Worm (Caenorhabditis elegans): Measurements from ENCODE around the gene phyh-1.

The phyh-1 gene

DNA sequence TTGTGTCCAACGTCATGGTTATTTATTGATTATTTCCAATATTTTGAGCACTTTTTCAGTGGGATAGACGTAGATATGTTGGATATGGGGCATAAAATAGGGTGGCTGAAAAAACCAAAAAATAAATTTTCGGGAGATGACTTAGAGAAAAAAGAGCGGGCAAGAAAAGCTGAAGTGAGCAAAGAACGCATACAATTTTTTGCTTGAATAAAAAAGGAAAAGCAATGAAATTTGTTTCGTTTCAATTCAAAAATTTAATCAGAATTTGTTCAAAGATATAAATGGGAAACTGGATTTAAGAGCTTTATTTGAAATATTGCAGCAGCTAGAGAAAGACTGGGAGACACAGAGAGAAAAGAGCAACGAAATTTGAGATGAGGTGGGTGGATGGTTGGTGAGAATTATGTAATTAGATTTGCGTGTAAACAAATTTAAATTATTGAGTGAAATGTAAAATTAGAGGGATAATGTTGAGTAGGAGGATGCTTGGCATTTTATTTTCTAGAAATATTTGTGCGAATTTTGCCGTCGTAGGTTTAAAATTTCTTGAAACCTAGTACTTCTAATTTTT is 32.5 kb upstream of the phyh-1 start, which contains the start of the genes T28F3.11 and slc-17.4:
Gene T28F3.11 (minus strand): TSS at position 51 of the 571 bp plus-strand sequence.
Gene slc-17.4 (minus strand): TSS at position 105 of the 571 bp plus-strand sequence.
- no peak for TF ChIP-seq tbx-37 (GFP tag; conservative IDR thresholded peaks at IDR 0.05)
- no peak for TF ChIP-seq hmbx-1 (tag; optimal IDR thresholded peaks at IDR 0.05)
- no peak for TF ChIP-seq sea-1 (GFP tag; conservative IDR thresholded peaks at IDR 0.05)
- no peak for TF ChIP-seq tbx-11 (GFP tag; IDR thresholded peaks at IDR 0.05)
- TF ChIP-seq ceh-13 (GFP tag; optimal IDR thresholded peaks at IDR 0.05) = no peak
- no peak for TF ChIP-seq hmg-4 (GFP tag; optimal IDR thresholded peaks at IDR 0.05)
- no peak for TF ChIP-seq F13C5.2 (tag; optimal IDR thresholded peaks at IDR 0.05)
- no peak for TF ChIP-seq scrt-1 (GFP tag; IDR thresholded peaks at IDR 0.05)
- TF ChIP-seq B0310.2 (tag; optimal IDR thresholded peaks at IDR 0.05) = no peak
- TF ChIP-seq aly-1 (tag; optimal IDR thresholded peaks at IDR 0.05) = no peak
- no peak for TF ChIP-seq flt-1 (GFP tag; IDR thresholded peaks at IDR 0.05)
- TF ChIP-seq tra-4 (tag; optimal IDR thresholded peaks at IDR 0.05) = no peak
- TF ChIP-seq ets-7 (tag; optimal IDR thresholded peaks at IDR 0.05) = no peak
- TF ChIP-seq pes-1 (GFP tag; IDR thresholded peaks at IDR 0.05) = no peak
- no peak for TF ChIP-seq hnd-1 (tag; optimal IDR thresholded peaks at IDR 0.05)
- TF ChIP-seq ceh-36 (tag; optimal IDR thresholded peaks at IDR 0.05) = no peak
- TF ChIP-seq ama-1 (optimal IDR thresholded peaks at IDR 0.05) = no peak

DNA sequence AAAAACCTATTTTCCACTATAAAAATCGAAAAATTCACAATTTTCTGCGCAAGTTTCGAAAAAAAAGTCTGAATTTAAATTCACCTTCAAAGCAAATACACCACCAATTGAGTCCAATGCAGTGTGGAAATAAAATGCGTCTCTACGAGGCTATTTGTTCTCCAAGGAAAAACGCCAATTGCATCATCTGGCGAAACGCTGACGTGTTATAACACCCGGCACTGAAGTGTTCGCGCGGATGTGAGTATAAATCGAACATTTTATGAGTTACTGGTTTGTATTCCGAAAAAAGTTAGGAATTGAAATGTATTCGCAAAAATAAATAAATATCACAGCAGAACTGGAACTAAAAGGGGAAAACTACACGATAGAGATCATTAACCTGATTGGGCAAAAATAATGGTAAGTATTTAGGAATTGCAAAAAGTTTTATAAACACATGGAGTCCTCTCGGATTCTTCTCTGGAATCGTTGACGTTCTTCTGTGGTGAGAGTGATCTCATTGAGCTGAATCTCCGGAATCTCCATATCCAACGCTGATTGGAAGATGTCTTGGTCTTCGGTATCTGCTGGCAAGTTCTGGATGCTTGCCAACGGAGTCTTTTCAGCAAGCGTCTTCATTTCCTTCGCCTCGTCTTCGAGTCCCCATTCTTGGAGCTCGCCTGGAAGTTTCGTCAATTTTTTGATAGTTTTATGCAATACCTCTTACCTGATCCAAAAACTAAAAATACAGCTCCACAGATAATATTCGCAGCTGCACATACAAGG is 28.9 kb upstream of the phyh-1 start, which contains the start of gene zipt-7.1:
Gene zipt-7.1 (minus strand): TSS at position 232 of the 768 bp plus-strand sequence.
- no peak for TF ChIP-seq ceh-36 (tag; optimal IDR thresholded peaks at IDR 0.05)

DNA sequence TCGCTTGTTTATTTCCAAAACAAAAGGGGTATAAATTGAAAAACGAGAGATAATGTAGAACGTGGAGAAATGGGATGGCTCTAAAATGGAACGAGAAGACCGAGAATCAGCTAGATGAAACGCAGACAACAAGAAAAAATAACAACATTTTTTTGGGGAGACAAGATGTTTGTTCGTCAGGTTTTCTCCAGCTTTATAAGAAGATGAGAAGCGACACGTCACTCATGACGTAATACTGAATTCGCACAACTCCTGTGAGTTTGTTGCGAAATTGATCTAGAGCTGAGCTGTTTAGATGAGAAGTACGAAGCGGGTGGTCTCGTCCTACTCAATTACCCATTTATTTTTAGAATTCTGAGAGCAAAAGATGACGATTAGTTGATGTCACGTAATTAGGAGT is 26.1 kb upstream of the phyh-1 start:
- TF ChIP-seq pes-1 (GFP tag; IDR thresholded peaks at IDR 0.05) = no peak
- no peak for TF ChIP-seq flt-1 (GFP tag; IDR thresholded peaks at IDR 0.05)
- TF ChIP-seq hmg-4 (GFP tag; optimal IDR thresholded peaks at IDR 0.05) = no peak
- TF ChIP-seq hmbx-1 (tag; optimal IDR thresholded peaks at IDR 0.05) = no peak
- no peak for TF ChIP-seq ets-7 (tag; optimal IDR thresholded peaks at IDR 0.05)
- no peak for TF ChIP-seq tbx-37 (GFP tag; conservative IDR thresholded peaks at IDR 0.05)
- no peak for TF ChIP-seq ama-1 (optimal IDR thresholded peaks at IDR 0.05)
- TF ChIP-seq ceh-13 (GFP tag; optimal IDR thresholded peaks at IDR 0.05) = no peak
- no peak for TF ChIP-seq aly-1 (tag; optimal IDR thresholded peaks at IDR 0.05)
- TF ChIP-seq ceh-36 (tag; optimal IDR thresholded peaks at IDR 0.05) = no peak
- TF ChIP-seq tra-4 (tag; optimal IDR thresholded peaks at IDR 0.05) = no peak
- no peak for TF ChIP-seq F13C5.2 (tag; optimal IDR thresholded peaks at IDR 0.05)
- no peak for TF ChIP-seq scrt-1 (GFP tag; IDR thresholded peaks at IDR 0.05)
- TF ChIP-seq hnd-1 (tag; optimal IDR thresholded peaks at IDR 0.05) = no peak
- TF ChIP-seq sea-1 (GFP tag; conservative IDR thresholded peaks at IDR 0.05) = no peak
- no peak for TF ChIP-seq tbx-11 (GFP tag; IDR thresholded peaks at IDR 0.05)
- no peak for TF ChIP-seq B0310.2 (tag; optimal IDR thresholded peaks at IDR 0.05)

DNA sequence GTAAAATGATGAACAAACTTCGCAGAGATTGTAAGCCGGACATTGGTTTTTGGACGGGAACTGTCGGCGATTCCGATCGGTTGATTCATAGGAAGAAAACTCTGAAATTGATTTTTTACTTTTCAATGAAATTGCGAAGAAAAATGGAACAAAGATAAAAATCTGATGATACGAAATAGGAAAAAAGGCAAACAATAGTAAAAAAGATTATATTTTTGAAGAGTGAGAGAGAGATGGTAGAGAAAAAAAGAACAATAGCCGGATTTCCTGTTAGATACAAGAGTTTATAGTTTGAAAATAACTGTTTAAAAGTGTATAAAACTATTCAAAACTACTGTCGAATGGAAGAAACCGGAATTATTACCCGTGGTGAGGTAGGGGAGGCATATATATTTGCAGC is 24.9 kb upstream of the phyh-1 start, which contains the start of gene nra-1:
Gene nra-1 (minus strand): TSS at position 101 of the 400 bp plus-strand sequence.
- no peak for TF ChIP-seq hnd-1 (tag; optimal IDR thresholded peaks at IDR 0.05)
- TF ChIP-seq ets-7 (tag; optimal IDR thresholded peaks at IDR 0.05) = no peak
- TF ChIP-seq ceh-13 (GFP tag; optimal IDR thresholded peaks at IDR 0.05) = no peak
- no peak for TF ChIP-seq scrt-1 (GFP tag; IDR thresholded peaks at IDR 0.05)
- no peak for TF ChIP-seq ceh-36 (tag; optimal IDR thresholded peaks at IDR 0.05)
- TF ChIP-seq tbx-37 (GFP tag; conservative IDR thresholded peaks at IDR 0.05) = no peak
- no peak for TF ChIP-seq flt-1 (GFP tag; IDR thresholded peaks at IDR 0.05)
- TF ChIP-seq pes-1 (GFP tag; IDR thresholded peaks at IDR 0.05) = no peak
- no peak for TF ChIP-seq B0310.2 (tag; optimal IDR thresholded peaks at IDR 0.05)
- TF ChIP-seq hmbx-1 (tag; optimal IDR thresholded peaks at IDR 0.05) = no peak
- TF ChIP-seq ama-1 (optimal IDR thresholded peaks at IDR 0.05) = no peak

DNA sequence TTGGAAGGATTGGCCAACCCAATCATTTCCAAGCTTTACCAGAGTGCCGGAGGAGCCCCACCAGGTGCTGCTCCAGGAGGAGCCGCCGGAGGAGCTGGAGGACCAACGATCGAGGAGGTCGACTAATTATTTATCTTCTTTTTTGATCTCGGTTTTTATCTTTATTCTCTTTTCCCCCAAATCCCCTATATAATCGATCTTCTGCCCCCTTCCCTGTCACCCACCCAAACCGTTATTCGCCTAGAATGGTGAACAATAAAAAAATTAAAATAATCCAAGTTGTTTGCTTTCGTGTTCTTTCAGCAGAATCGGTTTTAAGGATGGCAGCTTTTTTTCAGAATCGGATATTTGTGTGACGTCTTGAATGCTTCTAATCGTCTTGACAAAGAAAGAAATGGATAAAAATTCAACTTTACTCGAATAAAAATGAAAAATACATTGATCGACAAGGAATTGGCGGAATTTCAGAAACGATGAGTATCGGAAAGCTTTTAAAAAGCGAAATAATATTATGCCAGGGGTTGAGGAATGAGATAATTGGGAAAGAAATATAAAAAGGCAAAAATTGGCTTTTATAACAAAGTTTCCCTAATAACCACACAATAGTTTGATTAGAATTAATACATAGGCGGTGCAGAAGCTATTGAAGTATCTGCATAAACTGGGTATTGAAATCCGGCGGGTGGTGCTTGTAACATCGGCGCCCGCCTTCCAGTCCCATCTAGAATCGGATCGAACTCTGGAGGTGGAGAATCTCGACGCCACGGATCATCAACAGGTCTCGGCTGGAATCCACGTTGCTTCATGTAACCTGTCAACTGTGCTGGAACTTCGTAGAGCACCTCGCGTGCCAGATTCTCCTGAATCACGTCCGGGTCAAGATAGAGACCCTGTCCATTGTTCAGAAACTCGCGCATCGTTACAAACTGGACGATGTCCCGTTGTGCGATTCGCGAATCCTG is 22.1 kb upstream of the phyh-1 start:
- TF ChIP-seq tbx-37 (GFP tag; conservative IDR thresholded peaks at IDR 0.05) (0 out of 2 replicates have a peak, but pooled peaks have one; percentile 7), ama-1 (optimal IDR thresholded peaks at IDR 0.05) (no peak), ceh-36 (tag; optimal IDR thresholded peaks at IDR 0.05) (peak; percentile 42), tbx-11 (GFP tag; IDR thresholded peaks at IDR 0.05) (no peak), F13C5.2 (tag; optimal IDR thresholded peaks at IDR 0.05) (no peak), scrt-1 (GFP tag; IDR thresholded peaks at IDR 0.05) (no peak)

DNA sequence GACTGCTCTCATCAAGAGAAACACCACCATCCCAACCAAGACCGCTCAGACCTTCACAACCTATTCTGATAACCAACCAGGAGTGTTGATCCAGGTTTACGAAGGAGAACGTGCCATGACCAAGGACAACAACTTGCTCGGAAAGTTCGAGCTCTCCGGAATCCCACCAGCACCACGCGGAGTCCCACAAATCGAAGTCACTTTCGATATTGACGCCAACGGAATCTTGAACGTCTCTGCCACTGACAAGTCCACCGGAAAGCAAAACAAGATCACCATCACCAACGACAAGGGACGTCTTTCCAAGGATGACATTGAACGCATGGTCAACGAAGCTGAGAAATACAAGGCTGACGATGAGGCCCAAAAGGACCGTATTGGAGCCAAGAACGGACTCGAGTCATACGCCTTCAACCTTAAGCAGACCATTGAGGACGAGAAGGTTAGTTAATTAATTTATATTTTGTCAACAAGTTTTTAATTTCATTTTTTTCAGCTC is 21.3 kb upstream of the phyh-1 start:
- TF ChIP-seq B0310.2 (tag; optimal IDR thresholded peaks at IDR 0.05) (no peak), aly-1 (tag; optimal IDR thresholded peaks at IDR 0.05) (no peak), ceh-36 (tag; optimal IDR thresholded peaks at IDR 0.05) (no peak), sea-1 (GFP tag; conservative IDR thresholded peaks at IDR 0.05) (no peak), hmbx-1 (tag; optimal IDR thresholded peaks at IDR 0.05) (no peak), flt-1 (GFP tag; IDR thresholded peaks at IDR 0.05) (0 out of 2 replicates have a peak, but pooled peaks have one; percentile 4), hmg-4 (GFP tag; optimal IDR thresholded peaks at IDR 0.05) (no peak), hnd-1 (tag; optimal IDR thresholded peaks at IDR 0.05) (no peak), ets-7 (tag; optimal IDR thresholded peaks at IDR 0.05) (no peak), pes-1 (GFP tag; IDR thresholded peaks at IDR 0.05) (no peak), tra-4 (tag; optimal IDR thresholded peaks at IDR 0.05) (no peak), tbx-37 (GFP tag; conservative IDR thresholded peaks at IDR 0.05) (no peak), tbx-11 (GFP tag; IDR thresholded peaks at IDR 0.05) (no peak), F13C5.2 (tag; optimal IDR thresholded peaks at IDR 0.05) (no peak), ama-1 (optimal IDR thresholded peaks at IDR 0.05) (peak; percentile 85), ceh-13 (GFP tag; optimal IDR thresholded peaks at IDR 0.05) (no peak), scrt-1 (GFP tag; IDR thresholded peaks at IDR 0.05) (no peak)
